Worm (Caenorhabditis elegans) whole organism, L1 larva: ENCODE results near the gene rps-22.

Experiments used
- C16A3.4 ChIP-seq: fragments of 150-350 bp; optimal IDR thresholded peaks from 2 replicates; lab custom pipeline; 2014; ENCODE audit warnings: missing biosample characterization, missing genetic modification characterization
- F16B12.6 ChIP-seq: fragments of 150-350 bp; optimal IDR thresholded peaks from 2 replicates; lab custom pipeline; 2014; ENCODE audit warnings: missing biosample characterization, missing genetic modification characterization
- ama-1 ChIP-seq: fragments of 150-350 bp; optimal IDR thresholded peaks from 2 replicates; lab custom pipeline; 2014
- blmp-1 ChIP-seq: fragments of 150-350 bp; optimal IDR thresholded peaks from 2 replicates; lab custom pipeline; 2014; ENCODE audit warnings: missing biosample characterization, missing genetic modification characterization
- ceh-88 ChIP-seq: fragments of 200-800 bp; sonication (Bioruptor generic); IDR thresholded peaks from 2 replicates; pipeline ENCODE4 v1.3.6; 2022; ENCODE audit warnings: missing genetic modification characterization, missing compliant biosample characterization
- ces-1 ChIP-seq: fragments of 150-350 bp; optimal IDR thresholded peaks from 2 replicates; lab custom pipeline; 2014; ENCODE audit warnings: missing biosample characterization, missing genetic modification reagents, missing genetic modification characterization
- dpl-1 ChIP-seq, 3 experiments: fragments of 150-350 bp in 2 of 3; sonication (generic microtip) in 1 of 3; optimal IDR thresholded peaks; 2 replicates each; lab custom pipeline; 2014 to 2017; ENCODE audit warnings: missing biosample characterization in 3 of 3, missing genetic modification characterization in 3 of 3, missing genetic modification reagents in 3 of 3
- efl-1 ChIP-seq, 4 experiments: fragments of 150-350 bp; optimal IDR thresholded peaks in 3 of 4; peaks in 1 of 4; 1 replicate in 1 of 4; 2 replicates in 3 of 4; lab custom pipeline; 2014; ENCODE audit warnings: missing biosample characterization in 2 of 4, missing genetic modification characterization in 2 of 4, missing genetic modification reagents in 2 of 4
- efl-3 ChIP-seq: fragments of 200-800 bp; sonication (Bioruptor generic); optimal IDR thresholded peaks from 2 replicates; lab custom pipeline; 2018; ENCODE audit warnings: mild to moderate bottlenecking, missing genetic modification characterization, missing compliant biosample characterization
- egl-27 ChIP-seq, 2 experiments: fragments of 150-350 bp in 1 of 2; sonication (generic microtip); optimal IDR thresholded peaks; 3 replicates each; lab custom pipeline; 2017 to 2018; ENCODE audit warnings: missing biosample characterization in 2 of 2, missing genetic modification characterization in 2 of 2, missing genetic modification reagents in 2 of 2
- elt-2 ChIP-seq: sonication (generic microtip); optimal IDR thresholded peaks from 2 replicates; lab custom pipeline; 2016; ENCODE audit warnings: missing genetic modification characterization, mild to moderate bottlenecking, inconsistent platforms, missing compliant biosample characterization, missing genetic modification reagents
- elt-3 ChIP-seq, 6 experiments: fragments of 150-350 bp in 1 of 6; sonication (generic microtip); optimal IDR thresholded peaks; 2 replicates each; lab custom pipeline; 2017 to 2018; ENCODE audit warnings: missing biosample characterization in 6 of 6, missing genetic modification characterization in 6 of 6, inconsistent platforms in 1 of 6
- fkh-4 ChIP-seq: sonication (generic microtip); optimal IDR thresholded peaks from 2 replicates; lab custom pipeline; 2016; ENCODE audit warnings: missing compliant biosample characterization, missing genetic modification characterization, borderline replicate concordance
- fkh-8 ChIP-seq: sonication (generic microtip); optimal IDR thresholded peaks from 2 replicates; lab custom pipeline; 2016; ENCODE audit warnings: mild to moderate bottlenecking, missing genetic modification characterization, missing compliant biosample characterization
- hlh-17 ChIP-seq: fragments of 200-800 bp; sonication (Bioruptor generic); optimal IDR thresholded peaks from 2 replicates; lab custom pipeline; 2018; ENCODE audit warnings: missing genetic modification characterization, mild to moderate bottlenecking, missing compliant biosample characterization, moderate library complexity, borderline replicate concordance
- isw-1 ChIP-seq: fragments of 200-800 bp; sonication (Bioruptor generic); IDR thresholded peaks from 2 replicates; pipeline ENCODE4 v1.3.6; 2022; ENCODE audit warnings: missing genetic modification characterization, missing compliant biosample characterization
- jun-1 ChIP-seq: fragments of 150-350 bp; optimal IDR thresholded peaks from 2 replicates; lab custom pipeline; 2014; ENCODE audit warnings: missing biosample characterization, missing genetic modification reagents, missing genetic modification characterization
- lin-13 ChIP-seq: fragments of 150-350 bp; optimal IDR thresholded peaks from 2 replicates; lab custom pipeline; 2014; ENCODE audit warnings: missing biosample characterization, missing genetic modification reagents, missing genetic modification characterization
- lin-14 ChIP-seq: fragments of 200-800 bp; sonication (Bioruptor generic); optimal IDR thresholded peaks from 2 replicates; lab custom pipeline; 2018; ENCODE audit warnings: mild to moderate bottlenecking, missing genetic modification characterization, moderate library complexity, missing compliant biosample characterization
- lin-15B ChIP-seq: fragments of 150-350 bp; sonication (generic microtip); optimal IDR thresholded peaks from 3 replicates; lab custom pipeline; 2014; ENCODE audit warnings: missing biosample characterization, missing genetic modification characterization
- lin-35 ChIP-seq, 2 experiments: fragments of 150-350 bp; optimal IDR thresholded peaks; 2 replicates each; lab custom pipeline; 2014; ENCODE audit warnings: missing biosample characterization in 2 of 2, missing genetic modification characterization in 2 of 2, missing genetic modification reagents in 2 of 2
- mdl-1 ChIP-seq, 2 experiments: fragments of 150-350 bp; optimal IDR thresholded peaks; 2 replicates each; lab custom pipeline; 2014 to 2017; ENCODE audit warnings: missing biosample characterization in 2 of 2, missing genetic modification characterization in 2 of 2, inconsistent platforms in 1 of 2
- nhr-19 ChIP-seq: fragments of 200-800 bp; sonication (Bioruptor generic); conservative IDR thresholded peaks from 2 replicates; pipeline ENCODE4 v1.3.6; 2022; ENCODE audit warnings: missing genetic modification characterization, missing compliant biosample characterization
- nhr-20 ChIP-seq: sonication (generic microtip); optimal IDR thresholded peaks from 2 replicates; lab custom pipeline; 2016; ENCODE audit warnings: mild to moderate bottlenecking, missing genetic modification characterization, missing compliant biosample characterization
- nhr-237 ChIP-seq: fragments of 150-350 bp; optimal IDR thresholded peaks from 2 replicates; lab custom pipeline; 2014; ENCODE audit warnings: missing biosample characterization, missing genetic modification characterization
- nhr-28 ChIP-seq: fragments of 150-350 bp; optimal IDR thresholded peaks from 2 replicates; lab custom pipeline; 2014; ENCODE audit warnings: missing biosample characterization, missing genetic modification characterization
- nhr-76 ChIP-seq: sonication (generic microtip); optimal IDR thresholded peaks from 2 replicates; lab custom pipeline; 2017; ENCODE audit warnings: missing biosample characterization, missing genetic modification characterization
- nhr-84 ChIP-seq: sonication (generic microtip); optimal IDR thresholded peaks from 2 replicates; lab custom pipeline; 2017; ENCODE audit warnings: missing biosample characterization, missing genetic modification characterization
- pag-3 ChIP-seq: sonication (generic microtip); optimal IDR thresholded peaks from 2 replicates; lab custom pipeline; 2017; ENCODE audit warnings: missing genetic modification characterization, mild to moderate bottlenecking, missing compliant biosample characterization, antibody characterized with exemption, borderline replicate concordance; ENCODE audit not compliant: insufficient read depth
- rnt-1 ChIP-seq: sonication (generic microtip); optimal IDR thresholded peaks from 2 replicates; lab custom pipeline; 2016; ENCODE audit warnings: mild to moderate bottlenecking, missing genetic modification characterization, moderate library complexity, missing compliant biosample characterization
- snpc-4 ChIP-seq: fragments of 150-350 bp; optimal IDR thresholded peaks from 2 replicates; lab custom pipeline; 2014; ENCODE audit warnings: missing biosample characterization, missing genetic modification characterization
- xbp-1 ChIP-seq: sonication (generic microtip); optimal IDR thresholded peaks from 2 replicates; lab custom pipeline; 2016; ENCODE audit warnings: missing genetic modification characterization, missing compliant biosample characterization
- zag-1 ChIP-seq: fragments of 150-350 bp; optimal IDR thresholded peaks from 2 replicates; lab custom pipeline; 2014; ENCODE audit warnings: missing biosample characterization, missing genetic modification characterization
- ztf-4 ChIP-seq: fragments of 150-350 bp; optimal IDR thresholded peaks from 2 replicates; lab custom pipeline; 2014; ENCODE audit warnings: missing biosample characterization, missing genetic modification characterization

rps-22 gene

DNA sequence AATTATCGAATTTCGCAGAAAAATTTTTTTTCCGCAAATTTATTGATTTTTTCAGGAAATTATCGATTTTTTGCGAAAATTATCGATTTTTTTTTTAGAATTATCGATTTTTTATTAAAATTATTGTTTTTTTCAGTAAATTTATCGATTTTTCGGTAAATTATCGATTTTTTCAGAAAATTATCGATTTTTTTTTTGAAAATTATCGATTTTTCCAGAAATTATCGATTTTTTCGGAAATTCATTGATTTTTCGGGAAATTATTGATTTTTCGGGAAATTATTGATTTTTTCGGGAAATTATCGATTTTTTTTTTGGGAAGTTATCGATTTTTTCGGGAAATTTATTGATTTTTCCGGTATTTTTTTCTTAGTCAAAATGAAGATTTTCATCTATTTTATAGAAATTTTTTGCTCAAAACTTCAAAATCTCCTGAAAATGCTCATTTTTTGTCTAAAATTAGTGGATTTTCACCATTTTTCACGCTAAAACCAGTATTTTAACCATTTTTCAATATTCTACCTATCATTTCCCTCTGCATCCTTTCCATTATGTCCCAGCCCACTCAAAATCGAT is 5.3 kb downstream of the rps-22 start (continued):
- TF ChIP-seq nhr-84 (tag; lab: Kevin White, UChicago), result no peak

DNA sequence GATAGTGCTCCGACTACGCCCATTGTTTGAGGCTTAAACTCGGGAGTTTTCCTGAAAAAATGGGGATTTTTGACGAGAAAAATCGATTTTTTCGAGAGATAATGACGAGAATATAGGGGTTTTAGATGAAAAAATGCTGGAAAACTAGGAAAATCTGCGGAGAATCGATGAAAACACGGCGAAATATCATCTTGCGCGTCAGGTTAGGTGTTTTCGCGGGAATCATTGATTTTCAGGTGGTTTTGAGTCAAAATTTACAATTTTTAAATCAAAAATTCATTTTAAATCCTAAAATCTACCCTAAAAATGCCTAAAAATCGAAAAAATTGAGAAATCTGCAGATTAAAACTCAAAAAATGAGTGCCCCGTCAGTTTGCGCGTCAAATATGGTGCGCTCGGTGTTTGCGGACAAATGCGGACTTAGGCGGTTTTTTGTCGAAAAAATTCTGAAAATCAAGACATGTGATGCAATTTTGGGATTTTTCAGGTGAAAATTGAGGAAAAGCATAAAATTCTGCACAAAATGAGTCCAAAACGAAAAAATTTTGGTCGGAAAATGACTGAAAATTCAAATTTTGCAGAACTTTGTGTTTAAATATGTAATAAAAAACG is 11.7 kb downstream of the rps-22 start, which contains the start of gene mboa-6:
Gene mboa-6, minus strand, starts transcription at position 51 of the 612 bp plus-strand sequence.
- TF ChIP-seq F16B12.6 (tag; lab: Kevin White, UChicago) (peak; percentile 78), efl-1 (optimal IDR thresholded peaks at IDR 0.05; lab: Kevin White, UChicago) (peak; percentile 3 to 48), efl-1 (GFP tag; optimal IDR thresholded peaks at IDR 0.05 in 1 of 2; lab: Kevin White, UChicago) (peak; percentile 34 to 84), xbp-1 (tag; lab: Kevin White, UChicago) (peak; percentile 1), mdl-1 (tag; optimal IDR thresholded peaks at IDR 0.05; lab: Kevin White, UChicago) (no peak), lin-35 (GFP tag; optimal IDR thresholded peaks at IDR 0.05; lab: Kevin White, UChicago) (peak in 1 of 2 experiments; percentile 31), dpl-1 (GFP tag; optimal IDR thresholded peaks at IDR 0.05; lab: Kevin White, UChicago) (peak in 2 of 3 experiments; percentile 34 to 53), isw-1 (GFP tag; lab: Robert Waterston, UW) (peak; percentile 33; the same call in 1 of the 2 replicates), nhr-28 (tag; lab: Kevin White, UChicago) (no peak)

DNA sequence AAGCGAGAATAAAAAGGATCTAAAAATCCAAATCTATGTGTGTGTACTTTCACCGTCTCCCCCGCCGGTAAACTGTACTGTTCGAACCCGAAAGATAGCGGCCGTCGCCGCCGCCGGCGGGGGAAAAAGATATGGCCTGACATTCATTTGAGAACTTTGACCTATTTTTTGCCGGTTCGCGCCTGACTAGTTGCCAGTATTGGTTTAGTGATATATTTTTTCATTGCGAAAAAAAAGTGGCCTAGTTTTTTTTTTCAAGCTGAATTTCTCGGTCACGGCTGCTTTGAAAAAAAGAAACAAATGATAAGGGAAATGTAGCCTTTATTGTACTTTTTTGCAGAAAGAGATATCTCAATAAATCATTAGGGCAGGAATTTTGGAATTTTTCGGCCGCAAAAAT is 12.2 kb downstream of the rps-22 start:
- TF ChIP-seq elt-3 (tag; optimal IDR thresholded peaks at IDR 0.05; lab: Kevin White, UChicago), result peak in 1 of 6 experiments; percentile 18
- TF ChIP-seq elt-2 (tag; lab: Kevin White, UChicago), result peak; percentile 11
- no peak for TF ChIP-seq efl-3 (GFP tag; lab: Kevin White, UChicago)

DNA sequence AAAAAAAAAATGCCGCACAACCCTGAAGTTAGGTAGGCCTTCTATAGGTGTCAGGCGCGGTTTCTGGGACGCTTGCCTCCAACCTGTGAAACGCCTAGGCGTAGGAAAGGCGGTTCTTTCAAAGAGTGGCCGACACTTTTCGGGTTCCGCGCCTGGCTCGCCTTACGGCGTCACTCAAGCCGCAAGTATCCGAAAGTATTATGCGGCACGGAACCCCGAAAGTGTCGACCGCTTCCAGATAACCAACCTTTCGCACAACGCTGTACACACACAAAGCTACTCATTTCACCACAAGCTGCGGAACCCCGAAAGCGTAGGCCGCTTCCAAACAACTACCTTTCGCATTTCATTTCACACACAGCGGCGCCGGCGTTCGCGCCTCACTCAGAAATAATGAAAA is 12.8 kb downstream of the rps-22 start:
- no peak for TF ChIP-seq egl-27 (tag; optimal IDR thresholded peaks at IDR 0.05; lab: Kevin White, UChicago)
- peak; percentile 35 for TF ChIP-seq snpc-4 (tag; lab: Kevin White, UChicago)
- TF ChIP-seq, all 84 proteins: peak for 1

DNA sequence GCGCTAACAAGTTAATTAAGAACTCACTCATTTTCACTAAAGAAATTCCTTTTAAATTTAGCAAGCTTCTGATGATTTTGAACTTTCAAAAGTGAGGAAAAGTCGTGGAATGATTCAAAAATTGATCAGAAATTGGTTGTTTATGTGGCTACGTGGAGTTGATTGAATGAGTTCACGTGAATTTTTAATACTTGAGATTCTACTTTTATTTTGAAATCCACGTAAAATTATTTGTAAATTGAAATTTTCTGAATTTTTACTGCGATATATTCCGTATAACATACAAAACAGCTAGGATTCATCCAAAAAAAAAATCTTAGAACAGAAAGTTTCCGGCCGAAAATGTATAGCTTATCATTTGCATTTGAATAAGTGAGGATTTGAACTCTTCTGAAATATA is 19.5 kb downstream of the rps-22 start, which contains the start of gene moa-1:
Gene moa-1, minus strand, starts transcription at position 101 of the 400 bp plus-strand sequence.
- TF ChIP-seq nhr-76 (tag; lab: Kevin White, UChicago) (no peak), nhr-237 (tag; lab: Kevin White, UChicago) (no peak), nhr-19 (GFP tag; lab: Robert Waterston, UW) (no peak), lin-14 (GFP tag; lab: Kevin White, UChicago) (no peak), fkh-4 (tag; lab: Kevin White, UChicago) (no peak), lin-13 (no peak), blmp-1 (no peak), hlh-17 (no peak), fkh-8 (no peak), rnt-1 (tag; lab: Kevin White, UChicago) (no peak), ces-1 (no peak)
- TF ChIP-seq, all 84 proteins: peak for 0

DNA sequence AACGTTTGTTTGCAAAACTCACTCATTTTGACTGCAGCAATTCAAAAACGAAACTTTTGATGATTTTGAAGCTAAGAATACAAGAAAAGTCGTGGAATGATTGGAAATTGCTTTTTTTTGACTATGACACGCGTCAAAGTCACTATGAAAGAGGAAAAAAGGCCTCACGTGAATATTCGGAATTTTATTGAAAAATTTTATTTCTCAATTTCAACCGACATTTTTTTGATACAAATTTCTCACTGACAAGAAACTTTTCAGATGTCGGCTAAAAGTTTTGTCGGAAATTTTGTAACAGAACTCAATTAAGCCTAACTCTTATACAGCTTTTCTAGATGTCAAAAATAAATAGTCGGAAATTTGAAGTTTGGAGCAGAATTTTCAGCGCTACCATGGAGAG is 20.1 kb downstream of the rps-22 start, which contains the start of gene R155.5:
Gene R155.5, minus strand, starts transcription at position 101 of the 400 bp plus-strand sequence.
- no peak for TF ChIP-seq blmp-1
- no peak for TF ChIP-seq ztf-4 (tag; lab: Kevin White, UChicago)
- no peak for TF ChIP-seq nhr-19 (GFP tag; lab: Robert Waterston, UW)
- TF ChIP-seq C16A3.4 (tag; lab: Kevin White, UChicago), result no peak
- no peak for TF ChIP-seq nhr-20
- no peak for TF ChIP-seq zag-1 (tag; lab: Kevin White, UChicago)
- no peak for TF ChIP-seq pag-3 (tag; lab: Kevin White, UChicago)
- TF ChIP-seq ceh-88 (GFP tag; lab: Robert Waterston, UW), result no peak
- TF ChIP-seq F16B12.6 (tag; lab: Kevin White, UChicago), result no peak
- no peak for TF ChIP-seq ama-1
- no peak for TF ChIP-seq lin-15B (tag; lab: Kevin White, UChicago)
- TF ChIP-seq fkh-8, result no peak
- no peak for TF ChIP-seq jun-1 (tag; lab: Kevin White, UChicago)
- TF ChIP-seq lin-14 (GFP tag; lab: Kevin White, UChicago), result no peak
